Fruit fly (Drosophila melanogaster) whole organism, larva: ENCODE measurements around the gene tex.

Source experiments
- noc ChIP-seq: fragments of 200-800 bp; sonication (Bioruptor generic); optimal IDR thresholded peaks from 3 replicates; lab custom pipeline; 2019; ENCODE audit warnings: missing biosample characterization, mild to moderate bottlenecking, missing genetic modification characterization, moderate library complexity

Gene tex

dm6 chr3R:8340675-8341275 is 32.3 kb upstream of the tex start, which contains the start of the genes COX7A and Arl2:
Gene COX7A, minus strand, starts transcription at chr3R:8341043.
Gene Arl2, plus strand, starts transcription at chr3R:8341100.
- TF ChIP-seq noc (tag; lab: Kevin White, UChicago) = peak; percentile 17

- no peak for TF ChIP-seq noc (tag; lab: Kevin White, UChicago)
These were observed 27.6 kb upstream of the tex start for dm6 chr3R:8336012-8336567.

dm6 chr3R:8334982-8335381 is 26.5 kb upstream of the tex start:
- TF ChIP-seq noc (tag; lab: Kevin White, UChicago) = no peak

- TF ChIP-seq noc (tag; lab: Kevin White, UChicago) = no peak
These were observed 26.0 kb upstream of the tex start for dm6 chr3R:8334471-8334783.

- no peak for TF ChIP-seq noc (tag; lab: Kevin White, UChicago)
These were observed 25.5 kb upstream of the tex start, which contains the start of gene Poxm for dm6 chr3R:8333768-8334470. Gene Poxm, minus strand, starts transcription at chr3R:8333792.

dm6 chr3R:8329628-8330027 is 21.2 kb upstream of the tex start:
- TF ChIP-seq noc (tag; lab: Kevin White, UChicago) = no peak

- TF ChIP-seq noc (tag; lab: Kevin White, UChicago) = no peak
These were observed 19.7 kb upstream of the tex start for dm6 chr3R:8327967-8328789.

- TF ChIP-seq noc (tag; lab: Kevin White, UChicago) = no peak
These were observed 18.4 kb upstream of the tex start for dm6 chr3R:8326884-8327283.

- TF ChIP-seq noc (tag; lab: Kevin White, UChicago) = no peak
These were observed 15.6 kb upstream of the tex start, which contains the start of gene CG7443 for dm6 chr3R:8324016-8324415. Gene CG7443, plus strand, starts transcription at chr3R:8324316.

dm6 chr3R:8321447-8321846 is 13.0 kb upstream of the tex start, which contains the start of gene Or85a:
Gene Or85a, plus strand, starts transcription at chr3R:8321747.
- TF ChIP-seq noc (tag; lab: Kevin White, UChicago) = no peak

dm6 chr3R:8317709-8318335 is 9.4 kb upstream of the tex start:
- TF ChIP-seq noc (tag; lab: Kevin White, UChicago) = no peak

dm6 chr3R:8317215-8317614 is 8.8 kb upstream of the tex start, which contains the start of gene Ctr1B:
Gene Ctr1B, plus strand, starts transcription at chr3R:8317612.
- TF ChIP-seq noc (tag; lab: Kevin White, UChicago) = peak; percentile 44

- no peak for TF ChIP-seq noc (tag; lab: Kevin White, UChicago)
These were observed 8.1 kb upstream of the tex start, which contains the start of gene Coq2 for dm6 chr3R:8316344-8317105. Gene Coq2, minus strand, starts transcription at chr3R:8316543.

dm6 chr3R:8313038-8313437 is 4.6 kb upstream of the tex start, which contains the start of gene CG7483:
Gene CG7483, plus strand, starts transcription at chr3R:8313208.
- no peak for TF ChIP-seq noc (tag; lab: Kevin White, UChicago)
